Worm (Caenorhabditis elegans): ENCODE results near the gene snb-2.

Gene snb-2

ce11 chrV:12343419-12343969, 2.2 kb downstream of the snb-2 start, which contains the start of gene tomm-20 (continued):
- TF ChIP-seq hlh-30 (tag; optimal IDR thresholded peaks at IDR 0.05; ENCODE audit: insufficient read depth) (peak; percentile 82), daf-12 (tag; optimal IDR thresholded peaks at IDR 0.05) (no peak), attf-4 (tag; optimal IDR thresholded peaks at IDR 0.05) (no peak), ztf-11 (tag; optimal IDR thresholded peaks at IDR 0.05) (no peak), Y48G9A.11 (GFP tag; IDR thresholded peaks at IDR 0.05) (peak; percentile 90), F49E8.2 (tag; optimal IDR thresholded peaks at IDR 0.05; ENCODE audit: borderline replicate concordance) (peak; percentile 69), zag-1 (tag; optimal IDR thresholded peaks at IDR 0.05) (no peak), lin-13 (GFP tag; optimal IDR thresholded peaks at IDR 0.05) (peak; percentile 71), ceh-32 (tag; optimal IDR thresholded peaks at IDR 0.05; ENCODE audit: poor library complexity) (peak; percentile 55), ctbp-1 (GFP tag; IDR thresholded peaks at IDR 0.05) (peak; percentile 79; the same call in 1 of the 2 replicates), cey-2 (tag; optimal IDR thresholded peaks at IDR 0.05; ENCODE audit: borderline replicate concordance, insufficient read depth) (no peak), fkh-10 (GFP tag; optimal IDR thresholded peaks at IDR 0.05) (peak; percentile 89), madf-9 (GFP tag; conservative IDR thresholded peaks at IDR 0.05) (no peak), nhr-111 (GFP tag; optimal IDR thresholded peaks at IDR 0.05) (no peak), lin-29 (GFP tag; IDR thresholded peaks at IDR 0.05) (peak; percentile 84)

- TF ChIP-seq hlh-30 (tag; optimal IDR thresholded peaks at IDR 0.05; ENCODE audit: insufficient read depth): no peak
- TF ChIP-seq zip-11 (GFP tag; IDR thresholded peaks at IDR 0.05): no peak
- no peak for TF ChIP-seq zag-1 (tag; optimal IDR thresholded peaks at IDR 0.05)
- TF ChIP-seq nhr-111 (GFP tag; optimal IDR thresholded peaks at IDR 0.05): no peak
- no peak for TF ChIP-seq nhr-48 (tag; optimal IDR thresholded peaks at IDR 0.05)
- TF ChIP-seq F10B5.3 (tag; optimal IDR thresholded peaks at IDR 0.05): no peak
- no peak for TF ChIP-seq snpc-1.2 (GFP tag; IDR thresholded peaks at IDR 0.05)
Observed at ce11 chrV:12337894-12338293, 7.8 kb downstream of the snb-2 start, which contains the start of gene twk-13. twk-13 (minus strand) TSS chrV:12337994.

ce11 chrV:12334387-12334786, 11.3 kb downstream of the snb-2 start:
- TF ChIP-seq hlh-30 (tag; optimal IDR thresholded peaks at IDR 0.05; ENCODE audit: insufficient read depth) (peak; percentile 24), ztf-11 (tag; optimal IDR thresholded peaks at IDR 0.05) (no peak), nhr-11 (tag; optimal IDR thresholded peaks at IDR 0.05) (peak; percentile 45), daf-16 (GFP tag; optimal IDR thresholded peaks at IDR 0.05) (peak in 1 of 2 experiments; percentile 94), daf-16 (tag; optimal IDR thresholded peaks at IDR 0.05) (no peak)

DNA sequence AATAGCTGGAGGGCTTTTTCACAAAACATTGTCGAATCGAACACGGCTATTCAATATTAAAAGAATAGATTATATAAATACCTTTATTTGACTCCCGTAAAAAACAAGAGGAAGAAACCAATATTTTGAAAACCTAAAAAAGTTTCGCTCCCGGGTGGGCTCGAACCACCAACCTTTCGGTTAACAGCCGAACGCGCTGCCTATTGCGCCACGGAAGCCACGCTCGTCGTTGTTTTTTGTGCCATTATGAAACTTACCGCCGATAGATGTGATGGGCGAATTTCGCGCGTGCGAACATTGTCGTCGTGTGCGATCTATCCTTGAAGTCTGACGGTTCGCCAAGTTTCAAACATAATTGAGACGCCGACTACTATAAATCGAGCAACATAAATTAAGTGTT, 13.9 kb downstream of the snb-2 start:
- TF ChIP-seq ctbp-1 (GFP tag; IDR thresholded peaks at IDR 0.05): peak; percentile 68; the same call in 1 of the 2 replicates
- TF ChIP-seq daf-19 (GFP tag; conservative IDR thresholded peaks at IDR 0.05): no peak
- TF ChIP-seq hif-1 (tag; optimal IDR thresholded peaks at IDR 0.05): peak in 1 of 2 experiments; percentile 24
- no peak for TF ChIP-seq cey-2 (tag; optimal IDR thresholded peaks at IDR 0.05; ENCODE audit: borderline replicate concordance, insufficient read depth)
- TF ChIP-seq hlh-11 (tag; optimal IDR thresholded peaks at IDR 0.05): no peak
- no peak for TF ChIP-seq nhr-76 (tag; optimal IDR thresholded peaks at IDR 0.05)
- TF ChIP-seq madf-5 (GFP tag; IDR thresholded peaks at IDR 0.05): no peak
- TF ChIP-seq lim-7 (GFP tag; IDR thresholded peaks at IDR 0.05): peak; percentile 72
- no peak for TF ChIP-seq lin-15B (tag; optimal IDR thresholded peaks at IDR 0.05)
- TF ChIP-seq nhr-111 (GFP tag; optimal IDR thresholded peaks at IDR 0.05): no peak
- TF ChIP-seq nhr-6 (tag; optimal IDR thresholded peaks at IDR 0.05): no peak
- TF ChIP-seq nhr-42 (GFP tag; IDR thresholded peaks at IDR 0.05): no peak
- TF ChIP-seq F10B5.3 (tag; optimal IDR thresholded peaks at IDR 0.05): peak; percentile 3
- no peak for TF ChIP-seq skn-1 (tag; optimal IDR thresholded peaks at IDR 0.05)
- no peak for TF ChIP-seq duxl-1 (tag; optimal IDR thresholded peaks at IDR 0.05; ENCODE audit: poor library complexity)
- no peak for TF ChIP-seq Y75B8A.6 (GFP tag; IDR thresholded peaks at IDR 0.05)
- no peak for TF ChIP-seq nhr-237 (tag; optimal IDR thresholded peaks at IDR 0.05)
- TF ChIP-seq vab-7 (GFP tag; IDR thresholded peaks at IDR 0.05): no peak; the same call in 1 of the 2 replicates
- no peak for TF ChIP-seq nhr-102 (tag; optimal IDR thresholded peaks at IDR 0.05)
- TF ChIP-seq pqm-1 (tag; optimal IDR thresholded peaks at IDR 0.05): no peak
- TF ChIP-seq dmd-8 (GFP tag; IDR thresholded peaks at IDR 0.05): no peak
- no peak for TF ChIP-seq T26A8.4 (GFP tag; IDR thresholded peaks at IDR 0.05)
- TF ChIP-seq php-3 (GFP tag; IDR thresholded peaks at IDR 0.05): no peak
- TF ChIP-seq lsy-2 (tag; optimal IDR thresholded peaks at IDR 0.05): peak in 1 of 2 experiments; percentile 40
- TF ChIP-seq ztf-11 (tag; optimal IDR thresholded peaks at IDR 0.05): no peak
- TF ChIP-seq jun-1 (tag; optimal IDR thresholded peaks at IDR 0.05): no peak
- no peak for TF ChIP-seq dmd-6 (GFP tag; IDR thresholded peaks at IDR 0.05)
- TF ChIP-seq aha-1 (tag): no peak
- no peak for TF ChIP-seq snpc-1.2 (GFP tag; IDR thresholded peaks at IDR 0.05)
